Fruit fly (Drosophila melanogaster): ENCODE data around the gene CG8326.

DNA sequence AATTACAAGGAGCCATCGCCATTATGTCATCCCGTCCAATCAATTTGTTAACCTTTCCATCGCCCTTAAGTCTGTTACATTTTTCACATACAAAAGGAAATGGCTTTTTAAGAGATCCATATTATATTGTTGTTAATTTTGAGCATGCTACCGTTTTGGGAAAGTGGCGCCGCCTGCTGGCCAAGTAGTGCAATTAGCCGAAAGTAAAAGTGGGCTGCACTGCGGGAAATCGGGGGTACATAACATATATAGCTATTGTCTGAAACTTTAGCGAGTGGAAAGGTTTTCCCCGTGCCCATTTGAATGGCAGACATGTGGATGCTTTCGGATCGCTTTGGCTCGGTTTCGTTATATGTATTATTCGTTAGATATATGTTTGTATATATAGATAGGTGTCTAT, 43.4 kb downstream of the CG8326 start:
- no peak for TF ChIP-seq pan (optimal IDR thresholded peaks at IDR 0.05)
- no peak for TF ChIP-seq usp (GFP tag; optimal IDR thresholded peaks at IDR 0.05)
- TF ChIP-seq Dll (optimal IDR thresholded peaks at IDR 0.05) = no peak
- TF ChIP-seq CG8478 (optimal IDR thresholded peaks at IDR 0.05) = no peak
- TF ChIP-seq psq (optimal IDR thresholded peaks at IDR 0.05) = no peak

Data from whole organism.